Worm (Caenorhabditis elegans) whole organism, mixed stage, embryonic: Measurements from ENCODE around the gene srh-21.

Source experiments
- M03D4.4 ChIP-seq: sonication (generic microtip); optimal IDR thresholded peaks from 2 replicates; lab custom pipeline; 2017; ENCODE audit warnings: mild to moderate bottlenecking, missing genetic modification characterization, missing compliant biosample characterization
- bed-3 ChIP-seq: fragments of 200-800 bp; sonication (Bioruptor generic); optimal IDR thresholded peaks from 3 replicates; lab custom pipeline; 2018; ENCODE audit warnings: mild to moderate bottlenecking, missing genetic modification characterization, moderate library complexity, missing compliant biosample characterization
- blmp-1 ChIP-seq: fragments of 150-350 bp; optimal IDR thresholded peaks from 2 replicates; lab custom pipeline; 2014; ENCODE audit warnings: missing biosample characterization, missing genetic modification characterization
- ceh-39 ChIP-seq: fragments of 150-350 bp; optimal IDR thresholded peaks from 2 replicates; lab custom pipeline; 2014; ENCODE audit warnings: missing biosample characterization, missing genetic modification characterization
- ceh-43 ChIP-seq: fragments of 200-800 bp; sonication (Bioruptor generic); optimal IDR thresholded peaks from 2 replicates; lab custom pipeline; 2018; ENCODE audit warnings: mild to moderate bottlenecking, missing genetic modification characterization, moderate library complexity, missing compliant biosample characterization
- ceh-83 ChIP-seq: fragments of 200-800 bp; sonication (Bioruptor generic); optimal IDR thresholded peaks from 2 replicates; lab custom pipeline; 2018; ENCODE audit warnings: mild to moderate bottlenecking, missing genetic modification characterization, missing compliant biosample characterization
- ces-1 ChIP-seq: fragments of 150-350 bp; optimal IDR thresholded peaks from 2 replicates; lab custom pipeline; 2014; ENCODE audit warnings: missing biosample characterization, missing genetic modification reagents, missing genetic modification characterization
- cnd-1 ChIP-seq: fragments of 200-800 bp; sonication (Bioruptor generic); optimal IDR thresholded peaks from 2 replicates; lab custom pipeline; 2018; ENCODE audit warnings: mild to moderate bottlenecking, missing genetic modification characterization, missing compliant biosample characterization
- drap-1 ChIP-seq: fragments of 200-800 bp; sonication (Bioruptor generic); optimal IDR thresholded peaks from 3 replicates; lab custom pipeline; 2018; ENCODE audit warnings: mild to moderate bottlenecking, missing genetic modification characterization, missing compliant biosample characterization
- elt-1 ChIP-seq: sonication (generic microtip); optimal IDR thresholded peaks from 2 replicates; lab custom pipeline; 2017; ENCODE audit warnings: missing genetic modification characterization, mild to moderate bottlenecking, missing compliant biosample characterization, antibody characterized with exemption, moderate library complexity, borderline replicate concordance; ENCODE audit not compliant: insufficient read depth
- elt-3 ChIP-seq: fragments of 150-350 bp; optimal IDR thresholded peaks from 2 replicates; lab custom pipeline; 2014; ENCODE audit warnings: missing biosample characterization, missing genetic modification characterization
- flh-1 ChIP-seq: fragments of 200-800 bp; sonication (Bioruptor generic); optimal IDR thresholded peaks from 2 replicates; lab custom pipeline; 2018; ENCODE audit warnings: mild to moderate bottlenecking, missing genetic modification characterization, moderate library complexity, missing compliant biosample characterization
- hlh-1 ChIP-seq: fragments of 150-350 bp; optimal IDR thresholded peaks from 2 replicates; lab custom pipeline; 2014; ENCODE audit warnings: missing biosample characterization, missing genetic modification reagents, missing genetic modification characterization
- lin-13 ChIP-seq: fragments of 150-350 bp; optimal IDR thresholded peaks from 2 replicates; lab custom pipeline; 2014; ENCODE audit warnings: missing biosample characterization, missing genetic modification characterization
- lin-32 ChIP-seq: fragments of 200-800 bp; sonication (Bioruptor generic); optimal IDR thresholded peaks from 2 replicates; lab custom pipeline; 2018; ENCODE audit warnings: mild to moderate bottlenecking, missing genetic modification characterization, missing compliant biosample characterization
- lsy-2 ChIP-seq: fragments of 150-350 bp; optimal IDR thresholded peaks from 2 replicates; lab custom pipeline; 2014; ENCODE audit warnings: missing biosample characterization, missing genetic modification characterization
- mab-5 ChIP-seq: fragments of 150-350 bp; optimal IDR thresholded peaks from 2 replicates; lab custom pipeline; 2014; ENCODE audit warnings: missing biosample characterization, missing genetic modification characterization
- mep-1 ChIP-seq: fragments of 150-350 bp; optimal IDR thresholded peaks from 2 replicates; lab custom pipeline; 2017; ENCODE audit warnings: missing biosample characterization, missing genetic modification reagents, missing genetic modification characterization, inconsistent platforms
- mls-2 ChIP-seq: sonication (generic microtip); optimal IDR thresholded peaks from 2 replicates; lab custom pipeline; 2016; ENCODE audit warnings: mild to moderate bottlenecking, missing genetic modification characterization, moderate library complexity, missing compliant biosample characterization
- nhr-12 ChIP-seq: fragments of 150-350 bp; optimal IDR thresholded peaks from 2 replicates; lab custom pipeline; 2014; ENCODE audit warnings: missing biosample characterization, missing genetic modification characterization
- nhr-237 ChIP-seq: fragments of 150-350 bp; optimal IDR thresholded peaks from 2 replicates; lab custom pipeline; 2014; ENCODE audit warnings: missing biosample characterization, missing genetic modification characterization
- nhr-28 ChIP-seq: fragments of 150-350 bp; optimal IDR thresholded peaks from 2 replicates; lab custom pipeline; 2014; ENCODE audit warnings: missing biosample characterization, missing genetic modification characterization
- nhr-76 ChIP-seq: sonication (generic microtip); optimal IDR thresholded peaks from 2 replicates; lab custom pipeline; 2017; ENCODE audit warnings: missing biosample characterization, missing genetic modification characterization
- pha-4 ChIP-seq: fragments of 150-350 bp; optimal IDR thresholded peaks from 2 replicates; lab custom pipeline; 2018; ENCODE audit warnings: missing biosample characterization, missing genetic modification reagents, missing genetic modification characterization
- sem-2 ChIP-seq: fragments of 200-800 bp; sonication (Bioruptor generic); optimal IDR thresholded peaks from 2 replicates; lab custom pipeline; 2018; ENCODE audit warnings: mild to moderate bottlenecking, missing genetic modification characterization, missing compliant biosample characterization
- snpc-4 ChIP-seq: fragments of 150-350 bp; optimal IDR thresholded peaks from 2 replicates; lab custom pipeline; 2014; ENCODE audit warnings: missing biosample characterization, missing genetic modification characterization
- sptf-1 ChIP-seq: sonication (generic microtip); optimal IDR thresholded peaks from 2 replicates; lab custom pipeline; 2017; ENCODE audit warnings: mild to moderate bottlenecking, missing genetic modification characterization, moderate library complexity, missing compliant biosample characterization
- unc-120 ChIP-seq: sonication (generic microtip); optimal IDR thresholded peaks from 2 replicates; lab custom pipeline; 2017; ENCODE audit warnings: missing genetic modification characterization, missing compliant biosample characterization; ENCODE audit not compliant: poor library complexity, severe bottlenecking
- unc-39 ChIP-seq: fragments of 150-350 bp; optimal IDR thresholded peaks from 2 replicates; lab custom pipeline; 2014; ENCODE audit warnings: missing biosample characterization, missing genetic modification characterization
- unc-62 ChIP-seq: fragments of 150-350 bp; optimal IDR thresholded peaks from 2 replicates; lab custom pipeline; 2014; ENCODE audit warnings: missing biosample characterization, missing genetic modification reagents, missing genetic modification characterization
- zip-8 ChIP-seq: fragments of 150-350 bp; optimal IDR thresholded peaks from 2 replicates; lab custom pipeline; 2014; ENCODE audit warnings: missing biosample characterization, missing genetic modification characterization
- ztf-11 ChIP-seq: fragments of 150-350 bp; optimal IDR thresholded peaks from 2 replicates; lab custom pipeline; 2014; ENCODE audit warnings: missing biosample characterization, missing genetic modification characterization

srh-21 gene

ce11 chrV:4937337-4937736 lies 10.9 kb downstream of the srh-21 start:
- TF ChIP-seq elt-3 (tag; lab: Kevin White, UChicago) (no peak), ceh-83 (GFP tag; lab: Kevin White, UChicago) (no peak), ces-1 (no peak), flh-1 (GFP tag; lab: Kevin White, UChicago) (no peak), unc-39 (tag; lab: Kevin White, UChicago) (no peak), lsy-2 (tag; lab: Kevin White, UChicago) (no peak), mep-1 (tag; lab: Kevin White, UChicago) (no peak), ztf-11 (tag; lab: Kevin White, UChicago) (no peak), pha-4 (tag; lab: Kevin White, UChicago) (no peak), mab-5 (tag; lab: Kevin White, UChicago) (no peak), blmp-1 (tag; lab: Kevin White, UChicago) (no peak), nhr-76 (tag; lab: Kevin White, UChicago) (no peak), nhr-12 (tag; lab: Kevin White, UChicago) (no peak), unc-120 (tag; lab: Kevin White, UChicago) (no peak), elt-1 (tag; lab: Kevin White, UChicago) (no peak), mls-2 (no peak), drap-1 (GFP tag; lab: Kevin White, UChicago) (no peak)

ce11 chrV:4944219-4944618 lies 17.7 kb downstream of the srh-21 start, which contains the start of gene str-211:
Gene str-211, minus strand, starts transcription at chrV:4944319.
- TF ChIP-seq snpc-4 (no peak), lin-32 (GFP tag; lab: Kevin White, UChicago) (no peak), lsy-2 (tag; lab: Kevin White, UChicago) (no peak), sptf-1 (tag; lab: Kevin White, UChicago) (no peak)

ce11 chrV:4948635-4949034 lies 22.2 kb downstream of the srh-21 start, which contains the start of gene str-209:
Gene str-209, plus strand, starts transcription at chrV:4948935.
- TF ChIP-seq unc-62 (GFP tag; lab: Kevin White, UChicago) = no peak
- TF ChIP-seq cnd-1 (tag; lab: Kevin White, UChicago) = no peak
- TF ChIP-seq M03D4.4 (tag; lab: Kevin White, UChicago) = no peak
- TF ChIP-seq zip-8 (tag; lab: Kevin White, UChicago) = no peak
- no peak for TF ChIP-seq nhr-237 (tag; lab: Kevin White, UChicago)
- no peak for TF ChIP-seq lin-13
- TF ChIP-seq ceh-83 (GFP tag; lab: Kevin White, UChicago) = no peak
- TF ChIP-seq mab-5 (tag; lab: Kevin White, UChicago) = no peak
- no peak for TF ChIP-seq ceh-39 (tag; lab: Kevin White, UChicago)
- no peak for TF ChIP-seq unc-39 (tag; lab: Kevin White, UChicago)

- no peak for TF ChIP-seq ces-1
Observed at ce11 chrV:4951434-4951833, 25.0 kb downstream of the srh-21 start, which contains the start of gene str-207. Gene str-207, plus strand, starts transcription at chrV:4951734.

DNA sequence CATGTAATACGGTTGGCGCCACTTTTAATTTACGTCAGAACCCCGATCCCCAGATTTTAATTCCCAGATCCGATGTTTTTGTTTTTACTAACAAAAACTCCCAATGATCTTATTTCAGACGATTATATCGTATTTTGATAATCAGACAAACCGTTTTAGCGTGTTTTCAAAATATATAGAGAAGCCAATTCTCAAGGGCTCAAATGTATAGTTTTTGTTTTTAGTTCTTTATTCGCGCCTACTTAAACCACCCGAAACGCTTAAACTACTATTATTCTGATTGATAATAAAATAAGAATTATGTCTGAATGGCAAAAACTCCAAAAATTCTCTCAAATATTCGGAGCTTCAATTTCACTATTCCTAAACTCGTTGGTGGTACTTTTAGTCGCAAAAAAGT lies 30.1 kb downstream of the srh-21 start, which contains the start of gene str-208:
Gene str-208 (plus strand): TSS at position 301 of the 400 bp plus-strand sequence.
- TF ChIP-seq lsy-2 (tag; lab: Kevin White, UChicago) (no peak), ceh-43 (GFP tag; lab: Kevin White, UChicago) (no peak), nhr-28 (tag; lab: Kevin White, UChicago) (no peak)

- TF ChIP-seq mep-1 (tag; lab: Kevin White, UChicago) = no peak
- TF ChIP-seq ces-1 = no peak
- TF ChIP-seq unc-39 (tag; lab: Kevin White, UChicago) = no peak
- no peak for TF ChIP-seq M03D4.4 (tag; lab: Kevin White, UChicago)
- no peak for TF ChIP-seq flh-1 (GFP tag; lab: Kevin White, UChicago)
- TF ChIP-seq pha-4 (tag; lab: Kevin White, UChicago) = no peak
- TF ChIP-seq blmp-1 (tag; lab: Kevin White, UChicago) = no peak
- no peak for TF ChIP-seq sem-2
- TF ChIP-seq zip-8 (tag; lab: Kevin White, UChicago) = no peak
- TF ChIP-seq nhr-12 (tag; lab: Kevin White, UChicago) = no peak
- TF ChIP-seq hlh-1 (tag; lab: Kevin White, UChicago) = no peak
- TF ChIP-seq nhr-28 (tag; lab: Kevin White, UChicago) = no peak
- no peak for TF ChIP-seq bed-3 (GFP tag; lab: Kevin White, UChicago)
- TF ChIP-seq elt-3 (tag; lab: Kevin White, UChicago) = no peak
- no peak for TF ChIP-seq snpc-4
Observed at ce11 chrV:4957619-4958018, 31.1 kb downstream of the srh-21 start.
